Worm (Caenorhabditis elegans) whole organism, young adult: ENCODE data around the gene fbxa-224.

ENCODE experiments used
- B0261.1 ChIP-seq: sonication (generic microtip); optimal IDR thresholded peaks from 2 replicates; lab custom pipeline; 2016; ENCODE audit warnings: mild to moderate bottlenecking, missing genetic modification characterization, moderate library complexity, missing compliant biosample characterization
- D2030.7 ChIP-seq: fragments of 200-800 bp; sonication (Bioruptor generic); IDR thresholded peaks from 2 replicates; pipeline ENCODE4 v1.3.6; 2022; ENCODE audit warnings: missing genetic modification reagents, missing genetic modification characterization, missing compliant biosample characterization
- F10E7.11 ChIP-seq: sonication (generic microtip); optimal IDR thresholded peaks from 2 replicates; lab custom pipeline; 2017; ENCODE audit warnings: mild to moderate bottlenecking, missing genetic modification characterization, moderate library complexity, missing compliant biosample characterization
- F52B5.7 ChIP-seq: sonication (generic microtip); optimal IDR thresholded peaks from 2 replicates; lab custom pipeline; 2016; ENCODE audit warnings: mild to moderate bottlenecking, missing genetic modification characterization, missing compliant biosample characterization
- K12H6.12 ChIP-seq: fragments of 200-800 bp; sonication (Bioruptor generic); optimal IDR thresholded peaks from 2 replicates; lab custom pipeline; 2018; ENCODE audit warnings: mild to moderate bottlenecking, missing genetic modification characterization, missing compliant biosample characterization
- Y53G8AR.9 ChIP-seq: fragments of 200-800 bp; sonication (Bioruptor generic); conservative IDR thresholded peaks from 2 replicates; pipeline ENCODE4 v1.3.6; 2022; ENCODE audit warnings: missing genetic modification reagents, missing genetic modification characterization, missing compliant biosample characterization
- Y56A3A.18 ChIP-seq: fragments of 200-800 bp; sonication (Bioruptor generic); IDR thresholded peaks from 2 replicates; pipeline ENCODE4 v1.3.6; 2022; ENCODE audit warnings: missing genetic modification reagents, missing genetic modification characterization, missing compliant biosample characterization
- Y67H2A.10 ChIP-seq: fragments of 200-800 bp; sonication (Bioruptor generic); conservative IDR thresholded peaks from 2 replicates; pipeline ENCODE4 v1.3.6; 2022; ENCODE audit warnings: missing genetic modification reagents, missing genetic modification characterization, missing compliant biosample characterization
- Y79H2A.3 ChIP-seq: fragments of 200-800 bp; sonication (Bioruptor generic); conservative IDR thresholded peaks from 2 replicates; pipeline ENCODE4 v1.3.6; 2022; ENCODE audit warnings: missing genetic modification reagents, missing genetic modification characterization, missing compliant biosample characterization
- atf-7 ChIP-seq: sonication (generic microtip); optimal IDR thresholded peaks from 2 replicates; lab custom pipeline; 2017; ENCODE audit warnings: mild to moderate bottlenecking, missing genetic modification characterization, missing compliant biosample characterization
- cebp-2 ChIP-seq: fragments of 200-800 bp; sonication (Bioruptor generic); IDR thresholded peaks from 2 replicates; pipeline ENCODE4 v1.3.6; 2022; ENCODE audit warnings: missing genetic modification characterization, missing compliant biosample characterization
- ceh-91 ChIP-seq: fragments of 200-800 bp; sonication (Bioruptor generic); IDR thresholded peaks from 2 replicates; pipeline ENCODE4 v1.3.6; 2022; ENCODE audit warnings: missing genetic modification reagents, missing genetic modification characterization, missing compliant biosample characterization
- chd-7 ChIP-seq: sonication (generic microtip); optimal IDR thresholded peaks from 2 replicates; lab custom pipeline; 2016; ENCODE audit warnings: mild to moderate bottlenecking, missing genetic modification characterization, moderate library complexity, missing compliant biosample characterization
- dox-1 ChIP-seq: fragments of 200-800 bp; sonication (Bioruptor generic); IDR thresholded peaks from 2 replicates; pipeline ENCODE4 v1.3.6; 2022; ENCODE audit warnings: missing genetic modification reagents, missing genetic modification characterization, missing compliant biosample characterization
- dpff-1 ChIP-seq: sonication (generic microtip); optimal IDR thresholded peaks from 2 replicates; lab custom pipeline; 2017; ENCODE audit warnings: mild to moderate bottlenecking, missing genetic modification characterization, missing compliant biosample characterization
- ets-4 ChIP-seq: fragments of 200-800 bp; sonication (Bioruptor generic); optimal IDR thresholded peaks from 2 replicates; lab custom pipeline; 2018; ENCODE audit warnings: mild to moderate bottlenecking, missing genetic modification characterization, missing compliant biosample characterization
- fkh-3 ChIP-seq: sonication (generic microtip); optimal IDR thresholded peaks from 2 replicates; lab custom pipeline; 2016; ENCODE audit warnings: mild to moderate bottlenecking, missing genetic modification characterization, missing compliant biosample characterization
- gei-17 ChIP-seq: fragments of 200-800 bp; sonication (Bioruptor generic); optimal IDR thresholded peaks from 2 replicates; lab custom pipeline; 2018; ENCODE audit warnings: mild to moderate bottlenecking, missing genetic modification characterization, missing compliant biosample characterization
- hmg-1.2 ChIP-seq: fragments of 200-800 bp; sonication (Bioruptor generic); IDR thresholded peaks from 2 replicates; pipeline ENCODE4 v1.3.6; 2022; ENCODE audit warnings: missing genetic modification reagents, missing genetic modification characterization, missing compliant biosample characterization
- hsf-1 ChIP-seq: fragments of 200-800 bp; sonication (Bioruptor generic); IDR thresholded peaks from 2 replicates; pipeline ENCODE4 v1.3.6; 2022; ENCODE audit warnings: missing genetic modification reagents, missing genetic modification characterization, missing compliant biosample characterization
- lag-1 ChIP-seq: fragments of 200-800 bp; sonication (Bioruptor generic); IDR thresholded peaks from 2 replicates; pipeline ENCODE4 v1.3.6; 2022; ENCODE audit warnings: missing genetic modification reagents, missing genetic modification characterization, missing compliant biosample characterization
- lin-35 ChIP-seq, 3 experiments: fragments of 150-350 bp in 2 of 3; sonication (generic microtip) in 1 of 3; optimal IDR thresholded peaks; 2 replicates each; lab custom pipeline; 2014 to 2018; ENCODE audit warnings: missing biosample characterization in 3 of 3, missing genetic modification characterization in 3 of 3, missing genetic modification reagents in 3 of 3
- lin-54 ChIP-seq: fragments of 200-800 bp; sonication (Bioruptor generic); optimal IDR thresholded peaks from 2 replicates; lab custom pipeline; 2018; ENCODE audit warnings: mild to moderate bottlenecking, missing genetic modification characterization, missing compliant biosample characterization
- lsy-27 ChIP-seq: sonication (generic microtip); optimal IDR thresholded peaks from 2 replicates; lab custom pipeline; 2017; ENCODE audit warnings: missing genetic modification characterization, mild to moderate bottlenecking, missing compliant biosample characterization, antibody characterized with exemption, missing genotype, borderline replicate concordance; ENCODE audit not compliant: insufficient read depth
- madf-8 ChIP-seq: fragments of 200-800 bp; sonication (Bioruptor generic); conservative IDR thresholded peaks from 2 replicates; pipeline ENCODE4 v1.3.6; 2022; ENCODE audit warnings: missing genetic modification reagents, missing genetic modification characterization, missing compliant biosample characterization
- nfya-1 ChIP-seq: sonication (generic microtip); optimal IDR thresholded peaks from 2 replicates; lab custom pipeline; 2017; ENCODE audit warnings: antibody characterized with exemption, missing compliant biosample characterization, missing genetic modification characterization, borderline replicate concordance; ENCODE audit not compliant: insufficient read depth
- nhr-27 ChIP-seq: fragments of 200-800 bp; sonication (Bioruptor generic); optimal IDR thresholded peaks from 2 replicates; lab custom pipeline; 2018; ENCODE audit warnings: mild to moderate bottlenecking, missing genetic modification characterization, moderate library complexity, missing compliant biosample characterization
- nhr-80 ChIP-seq: sonication (generic microtip); optimal IDR thresholded peaks from 2 replicates; lab custom pipeline; 2016; ENCODE audit warnings: missing genetic modification characterization, missing compliant biosample characterization
- rec-8 ChIP-seq, 2 experiments: sonication (generic microtip); optimal IDR thresholded peaks; 2 replicates each; lab custom pipeline; 2016; ENCODE audit warnings: mild to moderate bottlenecking in 2 of 2, missing genetic modification characterization in 2 of 2, missing genetic modification reagents in 2 of 2, missing genotype in 2 of 2, missing biosample characterization in 1 of 2, missing compliant biosample characterization in 1 of 2, moderate library complexity in 1 of 2
- rpc-1 ChIP-seq, 2 experiments: fragments of 150-350 bp in 1 of 2; sonication (generic microtip) in 1 of 2; optimal IDR thresholded peaks; 2 replicates each; lab custom pipeline; 2014 to 2018; ENCODE audit warnings: missing biosample characterization in 1 of 2, missing genetic modification characterization in 1 of 2, missing genetic modification reagents in 1 of 2, missing genotype in 1 of 2
- sptf-2 ChIP-seq: fragments of 200-800 bp; sonication (Bioruptor generic); optimal IDR thresholded peaks from 2 replicates; lab custom pipeline; 2018; ENCODE audit warnings: mild to moderate bottlenecking, missing genetic modification characterization, missing compliant biosample characterization
- tlf-1 ChIP-seq: fragments of 200-800 bp; sonication (Bioruptor generic); optimal IDR thresholded peaks from 2 replicates; lab custom pipeline; 2018; ENCODE audit warnings: mild to moderate bottlenecking, missing genetic modification characterization, missing compliant biosample characterization
- unc-62 ChIP-seq: fragments of 150-350 bp; optimal IDR thresholded peaks from 2 replicates; lab custom pipeline; 2014; ENCODE audit warnings: missing biosample characterization, missing genetic modification reagents, missing genetic modification characterization
- ztf-18 ChIP-seq: sonication (generic microtip); optimal IDR thresholded peaks from 2 replicates; lab custom pipeline; 2016; ENCODE audit warnings: missing genotype, mild to moderate bottlenecking, missing genetic modification characterization, missing compliant biosample characterization
- ztf-28 ChIP-seq: fragments of 200-800 bp; sonication (Bioruptor generic); IDR thresholded peaks from 2 replicates; pipeline ENCODE4 v1.3.6; 2022; ENCODE audit warnings: missing genetic modification reagents, missing genetic modification characterization, missing compliant biosample characterization

Gene fbxa-224

DNA sequence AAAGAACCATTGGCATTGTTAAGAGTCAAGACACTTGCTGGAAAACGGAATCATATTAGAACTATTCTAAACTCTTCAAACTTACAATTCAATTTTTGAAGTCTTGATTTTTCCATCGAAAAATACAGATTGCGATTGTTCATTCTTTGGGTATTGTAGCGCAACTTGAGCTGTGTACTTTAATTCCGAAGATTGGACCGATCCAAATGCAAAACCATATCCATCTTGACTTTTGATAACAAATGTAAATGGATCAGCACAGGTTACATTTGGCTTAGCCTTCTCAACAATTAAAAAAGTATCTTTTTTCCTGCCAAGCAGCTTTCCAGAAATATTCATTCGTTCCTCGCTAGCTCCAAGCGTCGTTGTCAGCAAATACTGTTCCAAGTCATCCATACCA is 12.9 kb upstream of the fbxa-224 start (continued):
- no peak for TF ChIP-seq B0261.1 (tag; lab: Kevin White, UChicago)
- no peak for TF ChIP-seq ets-4 (GFP tag; lab: Kevin White, UChicago)
- no peak for TF ChIP-seq hmg-1.2 (GFP tag; lab: Robert Waterston, UW)
- no peak for TF ChIP-seq lin-54 (GFP tag; lab: Kevin White, UChicago)
- no peak for TF ChIP-seq tlf-1 (GFP tag; lab: Kevin White, UChicago)

DNA sequence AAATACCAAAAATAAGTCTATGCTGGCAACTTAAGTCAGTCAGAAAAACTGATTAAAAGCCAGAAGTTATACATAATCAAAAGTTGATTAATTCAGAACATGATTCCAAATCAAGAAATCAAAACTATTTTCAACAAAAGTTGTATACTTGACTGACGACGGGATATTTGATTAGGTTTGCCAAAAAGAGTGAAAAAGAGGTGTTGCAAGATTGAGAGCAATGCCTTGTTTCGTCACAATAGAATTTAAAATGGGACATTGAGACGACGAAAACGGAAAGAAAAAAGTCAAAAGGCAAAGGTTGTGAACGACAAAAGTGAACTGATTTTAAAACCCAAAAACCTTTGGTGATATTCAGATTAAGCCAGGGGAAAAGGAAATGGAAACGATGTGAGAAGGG is 10.9 kb upstream of the fbxa-224 start:
- TF ChIP-seq ztf-18 (tag; lab: Kevin White, UChicago) (no peak), hsf-1 (GFP tag; lab: Robert Waterston, UW) (no peak), Y56A3A.18 (GFP tag; lab: Robert Waterston, UW) (no peak), B0261.1 (tag; lab: Kevin White, UChicago) (no peak), sptf-2 (no peak), atf-7 (tag; lab: Kevin White, UChicago) (no peak)

DNA sequence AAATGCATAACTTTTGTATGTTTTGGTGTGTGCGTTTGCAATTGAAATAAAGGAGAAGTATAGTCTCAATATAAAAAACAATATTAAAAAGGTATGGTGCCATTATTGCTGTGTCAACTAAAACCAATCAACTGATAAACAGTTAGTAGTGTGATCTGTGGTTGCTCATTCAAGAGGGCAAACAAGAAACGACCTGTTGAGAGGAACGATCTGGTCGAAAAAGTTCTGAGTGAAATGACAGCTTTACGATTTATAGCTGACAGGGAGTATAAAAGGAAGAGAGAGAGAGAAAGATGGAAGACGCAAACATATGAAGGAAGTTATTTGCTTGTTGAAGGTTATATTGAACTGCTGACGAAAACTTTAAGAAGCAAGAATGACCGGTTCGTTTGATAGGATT is 10.0 kb upstream of the fbxa-224 start:
- TF ChIP-seq nhr-27 (tag; lab: Kevin White, UChicago): no peak
- TF ChIP-seq hmg-1.2 (GFP tag; lab: Robert Waterston, UW): no peak
- no peak for TF ChIP-seq madf-8 (GFP tag; lab: Robert Waterston, UW)
- no peak for TF ChIP-seq nfya-1
- TF ChIP-seq chd-7 (tag; lab: Kevin White, UChicago): no peak
- TF ChIP-seq D2030.7 (GFP tag; lab: Robert Waterston, UW): no peak
- TF ChIP-seq unc-62: peak; percentile 21
- no peak for TF ChIP-seq dox-1
- TF ChIP-seq dpff-1 (tag; lab: Kevin White, UChicago): no peak
- no peak for TF ChIP-seq fkh-3 (tag; lab: Kevin White, UChicago)
- no peak for TF ChIP-seq F52B5.7 (tag; lab: Kevin White, UChicago)
- peak; percentile 89 for TF ChIP-seq nhr-80
- no peak for TF ChIP-seq gei-17 (GFP tag; lab: Kevin White, UChicago)

DNA sequence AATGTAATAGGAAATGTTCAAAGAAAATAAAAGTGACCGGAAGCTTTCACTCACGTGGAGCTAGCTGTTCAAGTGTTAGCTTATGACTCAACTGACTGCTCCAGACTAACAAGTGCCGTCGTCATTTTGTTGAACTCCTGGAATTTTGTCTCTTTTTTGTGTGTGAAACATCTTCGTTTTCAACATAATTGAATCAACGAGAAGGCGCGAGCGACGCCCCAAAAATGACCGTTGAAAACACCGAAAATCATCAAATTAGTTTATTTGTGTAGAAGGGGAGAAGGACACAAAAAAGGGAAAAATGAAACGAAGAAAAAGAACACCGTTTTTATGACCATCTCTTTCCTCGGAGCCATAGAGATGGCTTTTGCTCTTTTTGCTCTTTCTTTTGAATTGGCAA is 7.5 kb upstream of the fbxa-224 start, which contains the start of gene ZK1290.14:
TSS of gene ZK1290.14 (minus strand) at position 139 of the 400 bp plus-strand sequence.
- TF ChIP-seq rpc-1 (optimal IDR thresholded peaks at IDR 0.05; lab: Kevin White, UChicago) (no peak), rpc-1 (tag; optimal IDR thresholded peaks at IDR 0.05; lab: Kevin White, UChicago) (no peak), rec-8 (tag; optimal IDR thresholded peaks at IDR 0.05; lab: Kevin White, UChicago) (no peak), K12H6.12 (no peak), D2030.7 (GFP tag; lab: Robert Waterston, UW) (no peak), lag-1 (GFP tag; lab: Robert Waterston, UW) (no peak), lin-35 (GFP tag; optimal IDR thresholded peaks at IDR 0.05; lab: Kevin White, UChicago) (no peak), lsy-27 (tag; lab: Kevin White, UChicago) (no peak), Y79H2A.3 (GFP tag; lab: Robert Waterston, UW) (no peak), Y67H2A.10 (GFP tag; lab: Robert Waterston, UW) (no peak), ztf-28 (GFP tag; lab: Robert Waterston, UW) (no peak), sptf-2 (no peak), cebp-2 (GFP tag; lab: Robert Waterston, UW) (no peak), ceh-91 (GFP tag; lab: Robert Waterston, UW) (no peak), F10E7.11 (tag; lab: Kevin White, UChicago) (no peak), Y53G8AR.9 (GFP tag; lab: Robert Waterston, UW) (no peak)
